Fruit fly (Drosophila melanogaster) whole organism, embryonic: ENCODE results near the gene CG7512.
A peak's percentile ranks its signal among the peaks of the same experiment; 100 is the strongest.

Source experiments
- Abd-B ChIP-seq: fragments of 200-800 bp; sonication (Bioruptor generic); optimal IDR thresholded peaks from 2 replicates; lab custom pipeline; 2018; ENCODE audit warnings: missing biosample characterization, mild to moderate bottlenecking, missing genetic modification characterization, moderate library complexity
- CG12155 ChIP-seq: fragments of 200-800 bp; sonication (Bioruptor generic); optimal IDR thresholded peaks from 3 replicates; lab custom pipeline; 2016; ENCODE audit warnings: missing biosample characterization, missing genetic modification characterization
- CG12659 ChIP-seq: fragments of 200-800 bp; sonication (Bioruptor generic); optimal IDR thresholded peaks from 3 replicates; lab custom pipeline; 2017; ENCODE audit warnings: mild to moderate bottlenecking, missing biosample characterization, missing genetic modification reagents, missing genetic modification characterization
- CG12744 ChIP-seq: fragments of 200-800 bp; sonication (Bioruptor generic); optimal IDR thresholded peaks from 2 replicates; lab custom pipeline; 2016; ENCODE audit warnings: missing biosample characterization, missing genetic modification characterization
- CG15073 ChIP-seq: fragments of 200-800 bp; sonication (Bioruptor generic); optimal IDR thresholded peaks from 2 replicates; lab custom pipeline; 2016; ENCODE audit warnings: missing biosample characterization, missing genetic modification characterization
- CG1529 ChIP-seq: fragments of 200-800 bp; sonication (Bioruptor generic); optimal IDR thresholded peaks from 3 replicates; lab custom pipeline; 2018; ENCODE audit warnings: missing biosample characterization, missing genetic modification characterization
- CG17186 ChIP-seq: fragments of 200-800 bp; sonication (Bioruptor generic); optimal IDR thresholded peaks from 3 replicates; lab custom pipeline; 2017; ENCODE audit warnings: missing biosample characterization, missing genetic modification reagents, missing genetic modification characterization
- CG17328 ChIP-seq: fragments of 200-800 bp; sonication (Bioruptor generic); IDR thresholded peaks from 2 replicates; pipeline ENCODE4 v1.3.6; 2022; ENCODE audit warnings: missing biosample characterization, missing genetic modification characterization
- CG2712 ChIP-seq: fragments of 200-800 bp; optimal IDR thresholded peaks from 3 replicates; lab custom pipeline; 2019; ENCODE audit warnings: missing biosample characterization, mild to moderate bottlenecking, missing genetic modification characterization, moderate library complexity
- CG33557 ChIP-seq: fragments of 200-800 bp; sonication (Bioruptor generic); optimal IDR thresholded peaks from 2 replicates; lab custom pipeline; 2019; ENCODE audit warnings: missing biosample characterization, mild to moderate bottlenecking, missing genetic modification characterization, moderate library complexity
- CG34224 ChIP-seq: fragments of 200-800 bp; sonication (Bioruptor generic); IDR thresholded peaks from 3 replicates; pipeline ENCODE4 v1.3.6; 2022; ENCODE audit warnings: missing biosample characterization, missing genetic modification characterization; ENCODE audit not compliant: partially characterized antibody
- CG4404 ChIP-seq: fragments of 200-800 bp; sonication (Bioruptor generic); IDR thresholded peaks from 2 replicates; pipeline ENCODE4 v1.3.6; 2022; ENCODE audit warnings: missing biosample characterization, missing genetic modification characterization
- CG4820 ChIP-seq: fragments of 200-800 bp; sonication (Bioruptor generic); optimal IDR thresholded peaks from 3 replicates; lab custom pipeline; 2016; ENCODE audit warnings: missing biosample characterization, missing genetic modification characterization
- CG5953 ChIP-seq: fragments of 200-800 bp; sonication (Bioruptor generic); IDR thresholded peaks from 2 replicates; pipeline ENCODE4 v1.3.6; 2022; ENCODE audit warnings: missing biosample characterization, missing genetic modification characterization
- CG6791 ChIP-seq: fragments of 200-800 bp; sonication (Bioruptor generic); IDR thresholded peaks from 3 replicates; pipeline ENCODE4 v1.3.6; 2022; ENCODE audit warnings: missing biosample characterization, missing genetic modification characterization; ENCODE audit not compliant: partially characterized antibody
- CG7556 ChIP-seq: fragments of 200-800 bp; sonication (Bioruptor generic); optimal IDR thresholded peaks from 2 replicates; lab custom pipeline; 2017; ENCODE audit warnings: missing biosample characterization, mild to moderate bottlenecking, missing genetic modification characterization
- CG9932 ChIP-seq: fragments of 200-800 bp; sonication (Bioruptor generic); IDR thresholded peaks from 2 replicates; pipeline ENCODE4 v1.3.6; 2022; ENCODE audit warnings: missing biosample characterization, missing genetic modification characterization
- Camta ChIP-seq: fragments of 200-800 bp; sonication (Bioruptor generic); optimal IDR thresholded peaks from 2 replicates; lab custom pipeline; 2016; ENCODE audit warnings: missing biosample characterization, missing genetic modification characterization
- CkIIα-i1 ChIP-seq: fragments of 200-800 bp; sonication (Bioruptor generic); IDR thresholded peaks from 2 replicates; pipeline ENCODE4 v1.3.6; 2022; ENCODE audit warnings: missing biosample characterization, missing genetic modification characterization
- ERR ChIP-seq: fragments of 200-800 bp; sonication (Bioruptor generic); optimal IDR thresholded peaks from 2 replicates; lab custom pipeline; 2016; ENCODE audit warnings: missing biosample characterization, missing genetic modification characterization
- Hand ChIP-seq: fragments of 200-800 bp; sonication (Bioruptor generic); optimal IDR thresholded peaks from 2 replicates; lab custom pipeline; 2017; ENCODE audit warnings: mild to moderate bottlenecking, missing biosample characterization, missing genetic modification reagents, missing genetic modification characterization
- Hr3 ChIP-seq: fragments of 200-800 bp; sonication (Bioruptor generic); optimal IDR thresholded peaks from 3 replicates; lab custom pipeline; 2016; ENCODE audit warnings: missing biosample characterization, missing genetic modification characterization
- Kr ChIP-seq: fragments of 200-800 bp; sonication (Bioruptor generic); optimal IDR thresholded peaks from 2 replicates; lab custom pipeline; 2017; ENCODE audit warnings: missing biosample characterization, mild to moderate bottlenecking, missing genetic modification characterization
- Lhr ChIP-seq: fragments of 200-800 bp; sonication (Bioruptor generic); optimal IDR thresholded peaks from 3 replicates; lab custom pipeline; 2017; ENCODE audit warnings: mild to moderate bottlenecking, missing biosample characterization, missing genetic modification reagents, missing genetic modification characterization
- PHDP ChIP-seq: fragments of 200-800 bp; sonication (Bioruptor generic); optimal IDR thresholded peaks from 3 replicates; lab custom pipeline; 2018; ENCODE audit warnings: missing biosample characterization, mild to moderate bottlenecking, missing genetic modification characterization, moderate library complexity
- Usf ChIP-seq: fragments of 200-800 bp; sonication (Bioruptor generic); optimal IDR thresholded peaks from 2 replicates; lab custom pipeline; 2017; ENCODE audit warnings: missing genotype, missing biosample characterization, missing genetic modification characterization
- ab ChIP-seq: fragments of 200-800 bp; sonication (Bioruptor generic); optimal IDR thresholded peaks from 2 replicates; lab custom pipeline; 2016; ENCODE audit warnings: missing biosample characterization, missing genetic modification characterization
- aop ChIP-seq: fragments of 200-800 bp; sonication (Bioruptor generic); IDR thresholded peaks from 2 replicates; pipeline ENCODE4 v1.3.6; 2022; ENCODE audit warnings: missing biosample characterization, missing genetic modification characterization
- ara ChIP-seq: fragments of 200-800 bp; sonication (Bioruptor generic); IDR thresholded peaks from 2 replicates; pipeline ENCODE4 v1.3.6; 2022; ENCODE audit warnings: missing biosample characterization, missing genetic modification characterization
- ase ChIP-seq: fragments of 200-800 bp; sonication (Bioruptor generic); IDR thresholded peaks from 3 replicates; pipeline ENCODE4 v1.3.6; 2022; ENCODE audit warnings: missing biosample characterization, missing genetic modification characterization
- bcd ChIP-seq: fragments of 200-800 bp; sonication (Bioruptor generic); optimal IDR thresholded peaks from 2 replicates; lab custom pipeline; 2017; ENCODE audit warnings: missing biosample characterization, mild to moderate bottlenecking, missing genetic modification characterization
- chm ChIP-seq: fragments of 200-800 bp; sonication (Bioruptor generic); IDR thresholded peaks from 2 replicates; pipeline ENCODE4 v1.3.6; 2022; ENCODE audit warnings: missing biosample characterization, missing genetic modification characterization
- corto ChIP-seq: fragments of 200-800 bp; sonication (Bioruptor generic); optimal IDR thresholded peaks from 2 replicates; lab custom pipeline; 2016; ENCODE audit warnings: missing biosample characterization, mild to moderate bottlenecking, missing genetic modification characterization, moderate library complexity
- dati ChIP-seq: fragments of 200-800 bp; sonication (Bioruptor generic); IDR thresholded peaks from 2 replicates; pipeline ENCODE4 v1.3.6; 2022; ENCODE audit warnings: missing biosample characterization, missing genetic modification characterization
- dimm ChIP-seq: fragments of 200-800 bp; sonication (Bioruptor generic); IDR thresholded peaks from 2 replicates; pipeline ENCODE4 v1.3.6; 2022; ENCODE audit warnings: missing biosample characterization, missing genetic modification characterization
- dmrt11E ChIP-seq: fragments of 200-800 bp; sonication (Bioruptor generic); optimal IDR thresholded peaks from 3 replicates; lab custom pipeline; 2018; ENCODE audit warnings: missing biosample characterization, mild to moderate bottlenecking, missing genetic modification characterization, moderate library complexity
- ems ChIP-seq: fragments of 200-800 bp; sonication (Bioruptor generic); optimal IDR thresholded peaks from 3 replicates; lab custom pipeline; 2016; ENCODE audit warnings: missing biosample characterization, missing genetic modification characterization
- fd102C ChIP-seq: fragments of 200-800 bp; sonication (Bioruptor generic); optimal IDR thresholded peaks from 2 replicates; lab custom pipeline; 2018; ENCODE audit warnings: missing biosample characterization, mild to moderate bottlenecking, missing genetic modification characterization, moderate library complexity
- gsb-n ChIP-seq: fragments of 200-800 bp; sonication (Bioruptor generic); optimal IDR thresholded peaks from 3 replicates; lab custom pipeline; 2018; ENCODE audit warnings: missing biosample characterization, mild to moderate bottlenecking, missing genetic modification characterization
- gt ChIP-seq: fragments of 200-800 bp; sonication (Bioruptor generic); IDR thresholded peaks from 2 replicates; pipeline ENCODE4 v1.3.6; 2022; ENCODE audit warnings: missing biosample characterization, missing genetic modification characterization
- insv ChIP-seq, 2 experiments: fragments of 200-800 bp; sonication (Bioruptor generic); optimal IDR thresholded peaks; 3 replicates each; lab custom pipeline; 2016 to 2018; ENCODE audit warnings: missing biosample characterization in 2 of 2, missing genetic modification characterization in 2 of 2
- lola ChIP-seq, 3 experiments: fragments of >200 bp in 2 of 3; fragments of 200-800 bp in 1 of 3; sonication (Bioruptor generic) in 1 of 3; optimal IDR thresholded peaks; 2 replicates each; lab custom pipeline; 2017 to 2019; ENCODE audit warnings: missing biosample characterization in 3 of 3, missing genetic modification characterization in 3 of 3, mild to moderate bottlenecking in 1 of 3, moderate library complexity in 1 of 3
- mld ChIP-seq: fragments of 200-800 bp; sonication (Bioruptor generic); IDR thresholded peaks from 3 replicates; pipeline ENCODE4 v1.3.6; 2022; ENCODE audit warnings: missing biosample characterization, missing genetic modification characterization; ENCODE audit not compliant: partially characterized antibody
- nau ChIP-seq: fragments of 200-800 bp; sonication (Bioruptor generic); optimal IDR thresholded peaks from 3 replicates; lab custom pipeline; 2017; ENCODE audit warnings: missing biosample characterization, mild to moderate bottlenecking, missing genetic modification characterization, missing genetic modification reagents
- peb ChIP-seq: fragments of 200-800 bp; sonication (Bioruptor generic); IDR thresholded peaks from 2 replicates; pipeline ENCODE4 v1.3.6; 2022; ENCODE audit warnings: missing biosample characterization, missing genetic modification characterization
- repo ChIP-seq: fragments of 200-800 bp; sonication (Bioruptor generic); optimal IDR thresholded peaks from 2 replicates; lab custom pipeline; 2016; ENCODE audit warnings: missing biosample characterization, missing genetic modification characterization
- salm ChIP-seq: fragments of 200-800 bp; sonication (Bioruptor generic); optimal IDR thresholded peaks from 2 replicates; lab custom pipeline; 2018; ENCODE audit warnings: missing biosample characterization, mild to moderate bottlenecking, missing genetic modification characterization
- sisA ChIP-seq: fragments of 200-800 bp; sonication (Bioruptor generic); IDR thresholded peaks from 2 replicates; pipeline ENCODE4 v1.3.6; 2022; ENCODE audit warnings: missing biosample characterization, missing genetic modification characterization
- slbo ChIP-seq: fragments of 200-800 bp; sonication (Bioruptor generic); IDR thresholded peaks from 2 replicates; pipeline ENCODE4 v1.3.6; 2022; ENCODE audit warnings: missing biosample characterization, missing genetic modification characterization
- tna ChIP-seq: fragments of 200-800 bp; sonication (Bioruptor generic); IDR thresholded peaks from 2 replicates; pipeline ENCODE4 v1.3.6; 2022; ENCODE audit warnings: missing biosample characterization, missing genetic modification characterization; ENCODE audit not compliant: partially characterized antibody
- unc-4 ChIP-seq: fragments of 200-800 bp; sonication (Bioruptor generic); IDR thresholded peaks from 2 replicates; pipeline ENCODE4 v1.3.6; 2022; ENCODE audit warnings: missing biosample characterization, missing genetic modification characterization; ENCODE audit not compliant: partially characterized antibody
- wek ChIP-seq: fragments of 200-800 bp; sonication (Bioruptor generic); optimal IDR thresholded peaks from 3 replicates; lab custom pipeline; 2018; ENCODE audit warnings: missing biosample characterization, mild to moderate bottlenecking, missing genetic modification characterization, moderate library complexity

CG7512 gene

dm6 chr3L:11466985-11467384, 46.5 kb upstream of the CG7512 start (continued):
- TF ChIP-seq bcd (GFP tag; lab: Kevin White, UChicago) = peak; percentile 12
- TF ChIP-seq CkIIα-i1 (GFP tag; lab: Robert Waterston, UW) = no peak
- TF ChIP-seq peb = no peak
- TF ChIP-seq wek (GFP tag; lab: Kevin White, UChicago) = no peak
- TF ChIP-seq salm (tag; lab: Kevin White, UChicago) = no peak
- no peak for TF ChIP-seq Camta (GFP tag; lab: Kevin White, UChicago)
- TF ChIP-seq CG2712 (tag; lab: Kevin White, UChicago) = peak; percentile 67
- peak; percentile 74 for TF ChIP-seq CG7556 (GFP tag; lab: Kevin White, UChicago)
- TF ChIP-seq tna (GFP tag; lab: Robert Waterston, UW) = no peak
- TF ChIP-seq Lhr (GFP tag; lab: Kevin White, UChicago) = no peak
- TF ChIP-seq CG34224 (GFP tag; lab: Robert Waterston, UW) = no peak
- no peak for TF ChIP-seq CG33557 (GFP tag; lab: Kevin White, UChicago)
- peak; percentile 45 for TF ChIP-seq PHDP
- TF ChIP-seq ase (GFP tag; lab: Robert Waterston, UW) = no peak
- TF ChIP-seq ara (GFP tag; lab: Robert Waterston, UW) = no peak
- no peak for TF ChIP-seq CG12155
- TF ChIP-seq CG6791 (GFP tag; lab: Robert Waterston, UW) = no peak
- peak; percentile 21 for TF ChIP-seq CG12659 (GFP tag; lab: Kevin White, UChicago)
- no peak for TF ChIP-seq dati
- TF ChIP-seq CG15073 (GFP tag; lab: Kevin White, UChicago) = no peak
- no peak for TF ChIP-seq CG1529 (GFP tag; lab: Kevin White, UChicago)
- TF ChIP-seq CG4820 (GFP tag; lab: Kevin White, UChicago) = no peak
- TF ChIP-seq lola (GFP tag; optimal IDR thresholded peaks at IDR 0.05; lab: Kevin White, UChicago) = peak in 1 of 3 experiments; percentile 47
- TF ChIP-seq ab (GFP tag; lab: Kevin White, UChicago) = no peak
- peak; percentile 34; the same call in 1 of the 2 replicates for TF ChIP-seq slbo
- TF ChIP-seq dimm (GFP tag; lab: Robert Waterston, UW) = no peak
- TF ChIP-seq gsb-n (tag; lab: Kevin White, UChicago) = peak; percentile 38
- TF ChIP-seq unc-4 (GFP tag; lab: Robert Waterston, UW) = no peak
- TF ChIP-seq sisA (GFP tag; lab: Robert Waterston, UW) = no peak
- TF ChIP-seq Abd-B (GFP tag; lab: Kevin White, UChicago) = no peak
- TF ChIP-seq Kr = no peak
- no peak for TF ChIP-seq CG12744
- TF ChIP-seq aop (GFP tag; lab: Robert Waterston, UW) = no peak
- TF ChIP-seq CG4404 (GFP tag; lab: Robert Waterston, UW) = no peak
- no peak for TF ChIP-seq ems (GFP tag; lab: Kevin White, UChicago)
- no peak for TF ChIP-seq gt
- no peak for TF ChIP-seq fd102C (GFP tag; lab: Kevin White, UChicago)
- TF ChIP-seq CG5953 (GFP tag; lab: Robert Waterston, UW) = no peak
- TF ChIP-seq ERR = no peak
- TF ChIP-seq dmrt11E (tag; lab: Kevin White, UChicago) = peak; percentile 47
- TF ChIP-seq corto = no peak
- no peak for TF ChIP-seq CG17186 (GFP tag; lab: Kevin White, UChicago)
- TF ChIP-seq mld (GFP tag; lab: Robert Waterston, UW) = no peak
- TF ChIP-seq CG17328 (GFP tag; lab: Robert Waterston, UW) = no peak
- TF ChIP-seq repo (GFP tag; lab: Kevin White, UChicago) = no peak
- no peak for TF ChIP-seq nau (GFP tag; lab: Kevin White, UChicago)
- no peak for TF ChIP-seq Usf
- TF ChIP-seq CG9932 (GFP tag; lab: Robert Waterston, UW) = no peak
- peak; percentile 35 for TF ChIP-seq Hr3 (GFP tag; lab: Kevin White, UChicago)
- TF ChIP-seq insv (GFP tag; optimal IDR thresholded peaks at IDR 0.05; lab: Kevin White, UChicago) = no peak
- TF ChIP-seq Hand (GFP tag; lab: Kevin White, UChicago) = no peak
- no peak for TF ChIP-seq chm
